Worm (Caenorhabditis elegans): ENCODE measurements around the gene oig-5.

Gene oig-5

ce11 chrIV:14793900-14794624 lies 12.9 kb upstream of the oig-5 start (continued):
- TF ChIP-seq Y67H2A.10 (GFP tag; conservative IDR thresholded peaks at IDR 0.05): no peak
- TF ChIP-seq madf-10 (tag; optimal IDR thresholded peaks at IDR 0.05): no peak
- TF ChIP-seq let-607 (tag; optimal IDR thresholded peaks at IDR 0.05): peak; percentile 75 to 88
- TF ChIP-seq snpc-4 (GFP tag; optimal IDR thresholded peaks at IDR 0.05): peak; percentile 15
- TF ChIP-seq snpc-4 (tag; optimal IDR thresholded peaks at IDR 0.05): peak in 1 of 4 experiments; percentile 3
- TF ChIP-seq zfh-2 (GFP tag; conservative IDR thresholded peaks at IDR 0.05): peak; percentile 51; the same call in 1 of the 2 replicates
- no peak for TF ChIP-seq F49E8.2 (tag; optimal IDR thresholded peaks at IDR 0.05; ENCODE audit: insufficient read depth)
- peak; percentile 48; the same call in 1 of the 2 replicates for TF ChIP-seq hmg-1.2 (GFP tag; IDR thresholded peaks at IDR 0.05)
- no peak for TF ChIP-seq madf-3 (GFP tag; IDR thresholded peaks at IDR 0.05)
- TF ChIP-seq repo-1 (tag; optimal IDR thresholded peaks at IDR 0.05): no peak
- 0 out of 2 replicates have a peak, but pooled peaks have one; percentile 12 for TF ChIP-seq K11D2.4 (GFP tag; IDR thresholded peaks at IDR 0.05)
- no peak for TF ChIP-seq egl-44 (GFP tag; IDR thresholded peaks at IDR 0.05)
- no peak for TF ChIP-seq rec-8 (tag; optimal IDR thresholded peaks at IDR 0.05)
- no peak for TF ChIP-seq T26A5.8 (tag; optimal IDR thresholded peaks at IDR 0.05)
- no peak for TF ChIP-seq mxl-1 (tag; optimal IDR thresholded peaks at IDR 0.05)
- no peak for TF ChIP-seq F52B5.7 (tag; optimal IDR thresholded peaks at IDR 0.05)
- peak; percentile 64 for TF ChIP-seq nhr-80 (tag; optimal IDR thresholded peaks at IDR 0.05)
- TF ChIP-seq nhr-120 (GFP tag; IDR thresholded peaks at IDR 0.05): no peak
- no peak for TF ChIP-seq B0035.1 (tag; optimal IDR thresholded peaks at IDR 0.05)
- TF ChIP-seq zim-3 (tag; optimal IDR thresholded peaks at IDR 0.05): no peak
- no peak for TF ChIP-seq nhr-27 (tag; optimal IDR thresholded peaks at IDR 0.05)
- no peak for TF ChIP-seq unc-62 (GFP tag; optimal IDR thresholded peaks at IDR 0.05)
- TF ChIP-seq mel-28 (tag; optimal IDR thresholded peaks at IDR 0.05; ENCODE audit: borderline replicate concordance): no peak
- TF ChIP-seq rcor-1 (GFP tag; IDR thresholded peaks at IDR 0.05): no peak
- no peak for TF ChIP-seq dpl-1 (GFP tag; optimal IDR thresholded peaks at IDR 0.05)
- TF ChIP-seq ztf-28 (GFP tag; IDR thresholded peaks at IDR 0.05): no peak
- peak; percentile 62 for TF ChIP-seq attf-5 (GFP tag; optimal IDR thresholded peaks at IDR 0.05)
- peak; percentile 43 for TF ChIP-seq ztf-26 (tag; optimal IDR thresholded peaks at IDR 0.05)
- TF ChIP-seq lin-35 (GFP tag; optimal IDR thresholded peaks at IDR 0.05): peak in 1 of 3 experiments; percentile 13
- no peak; the same call in 1 of the 2 replicates for TF ChIP-seq ceh-100 (GFP tag; IDR thresholded peaks at IDR 0.05)
- no peak for TF ChIP-seq ceh-79 (tag; optimal IDR thresholded peaks at IDR 0.05)
- no peak for TF ChIP-seq bed-1 (GFP tag; IDR thresholded peaks at IDR 0.05)
- TF ChIP-seq lsy-27 (tag; optimal IDR thresholded peaks at IDR 0.05; ENCODE audit: borderline replicate concordance, insufficient read depth): no peak
- no peak for TF ChIP-seq F22D6.2 (tag; optimal IDR thresholded peaks at IDR 0.05)
- TF ChIP-seq hsf-1 (GFP tag; IDR thresholded peaks at IDR 0.05): peak; percentile 54; the same call in 1 of the 2 replicates
- no peak for TF ChIP-seq ztf-3 (GFP tag; optimal IDR thresholded peaks at IDR 0.05)
- TF ChIP-seq Y56A3A.18 (GFP tag; IDR thresholded peaks at IDR 0.05): no peak
- no peak for TF ChIP-seq Y95B8A.8 (GFP tag; IDR thresholded peaks at IDR 0.05)
- TF ChIP-seq sdz-38 (tag; optimal IDR thresholded peaks at IDR 0.05): no peak
- no peak for TF ChIP-seq athp-1 (tag; optimal IDR thresholded peaks at IDR 0.05)
- no peak for TF ChIP-seq tlf-1 (GFP tag; optimal IDR thresholded peaks at IDR 0.05)
- TF ChIP-seq F55B11.4 (tag; optimal IDR thresholded peaks at IDR 0.05; ENCODE audit: borderline replicate concordance, insufficient read depth): no peak
- TF ChIP-seq F37B4.10 (GFP tag; IDR thresholded peaks at IDR 0.05): 0 out of 2 replicates have a peak, but pooled peaks have one; percentile 36
- no peak for TF ChIP-seq D2030.7 (GFP tag; IDR thresholded peaks at IDR 0.05)
- no peak for TF ChIP-seq bed-2 (GFP tag; IDR thresholded peaks at IDR 0.05)
- peak; percentile 50 for TF ChIP-seq ztf-18 (tag; optimal IDR thresholded peaks at IDR 0.05)
- TF ChIP-seq hlh-26 (GFP tag; conservative IDR thresholded peaks at IDR 0.05): no peak
